Worm (Caenorhabditis elegans) whole organism, late embryonic: ENCODE data around the gene Y53F4B.7.
A peak's percentile ranks its signal among the peaks of the same experiment; 100 is the strongest.

ENCODE experiments used
- K02D7.2 ChIP-seq: sonication (generic microtip); optimal IDR thresholded peaks from 2 replicates; lab custom pipeline; 2017; ENCODE audit warnings: mild to moderate bottlenecking, missing genetic modification characterization, missing compliant biosample characterization
- T23F11.4 ChIP-seq: fragments of 200-800 bp; sonication (Bioruptor generic); optimal IDR thresholded peaks from 2 replicates; lab custom pipeline; 2018; ENCODE audit warnings: mild to moderate bottlenecking, missing genetic modification characterization, missing compliant biosample characterization
- ceh-24 ChIP-seq: sonication (generic microtip); optimal IDR thresholded peaks from 2 replicates; lab custom pipeline; 2016; ENCODE audit warnings: mild to moderate bottlenecking, missing genetic modification characterization, missing compliant biosample characterization
- nhr-11 ChIP-seq: fragments of 150-350 bp; optimal IDR thresholded peaks from 2 replicates; lab custom pipeline; 2014; ENCODE audit warnings: missing biosample characterization, missing genetic modification characterization
- pha-2 ChIP-seq: sonication (generic microtip); optimal IDR thresholded peaks from 2 replicates; lab custom pipeline; 2017; ENCODE audit warnings: mild to moderate bottlenecking, missing genetic modification characterization, missing compliant biosample characterization
- pqm-1 ChIP-seq: sonication (generic microtip); optimal IDR thresholded peaks from 2 replicates; lab custom pipeline; 2016; ENCODE audit warnings: missing genetic modification characterization, missing compliant biosample characterization

DNA sequence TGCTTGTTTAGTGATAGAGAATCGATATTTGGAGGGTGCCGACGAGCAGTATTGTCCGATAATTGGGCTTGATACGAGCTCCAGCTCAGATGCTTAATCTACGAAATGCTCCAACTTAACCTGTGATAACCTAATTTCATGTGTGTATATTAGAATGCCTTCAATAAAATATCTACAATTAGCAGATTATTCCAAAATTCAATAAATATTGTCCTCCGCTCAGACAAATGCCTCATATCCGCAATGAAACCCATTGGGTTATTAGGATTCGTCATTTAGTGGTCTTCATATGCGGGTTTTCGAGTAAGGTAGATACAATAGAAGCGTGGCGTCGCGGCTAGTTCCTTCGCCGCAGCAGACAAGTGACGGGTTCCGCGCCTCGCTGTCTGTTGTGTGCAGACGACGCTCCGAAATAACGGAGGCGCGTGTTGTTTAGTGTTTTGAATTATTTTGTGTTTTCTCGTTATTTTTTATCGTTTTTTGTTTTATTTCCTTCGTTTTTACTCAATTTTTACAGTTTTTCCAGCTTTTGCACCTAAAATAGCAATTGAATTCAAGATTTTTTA lies 33.0 kb downstream of the Y53F4B.7 start, which contains the start of gene cmtr-1:
- no peak for TF ChIP-seq pqm-1 (tag; lab: Kevin White, UChicago)
- peak; percentile 12 for TF ChIP-seq T23F11.4 (GFP tag; lab: Kevin White, UChicago)
- no peak for TF ChIP-seq pha-2 (tag; lab: Kevin White, UChicago)
- no peak for TF ChIP-seq ceh-24 (tag; lab: Kevin White, UChicago)
- TF ChIP-seq nhr-11 (tag; lab: Kevin White, UChicago), result no peak
- no peak for TF ChIP-seq K02D7.2 (tag; lab: Kevin White, UChicago)
